Worm (Caenorhabditis elegans): Measurements from ENCODE around the gene C03A3.3.

- TF ChIP-seq ztf-4 (tag; optimal IDR thresholded peaks at IDR 0.05), result no peak
- TF ChIP-seq nhr-76 (tag; optimal IDR thresholded peaks at IDR 0.05), result no peak
- TF ChIP-seq egl-27 (tag; optimal IDR thresholded peaks at IDR 0.05), result no peak
- no peak for TF ChIP-seq nfya-1 (tag; optimal IDR thresholded peaks at IDR 0.05; ENCODE audit: insufficient read depth)
- no peak for TF ChIP-seq ztf-11 (tag; optimal IDR thresholded peaks at IDR 0.05)
- no peak for TF ChIP-seq nhr-12 (tag; optimal IDR thresholded peaks at IDR 0.05)
- no peak for TF ChIP-seq nhr-237 (tag; optimal IDR thresholded peaks at IDR 0.05)
- TF ChIP-seq zag-1 (tag; optimal IDR thresholded peaks at IDR 0.05), result no peak
- no peak for TF ChIP-seq lin-15B (tag; optimal IDR thresholded peaks at IDR 0.05)
- TF ChIP-seq daf-12 (tag; optimal IDR thresholded peaks at IDR 0.05), result no peak
- TF ChIP-seq unc-39 (tag; optimal IDR thresholded peaks at IDR 0.05), result no peak
These were observed 4.2 kb downstream of the C03A3.3 start for ce11 chrX:11264715-11265114.
